Worm (Caenorhabditis elegans) whole organism, late embryonic: Measurements from ENCODE around the gene clh-4.

Source experiments
- C38D4.7 ChIP-seq: fragments of 200-800 bp; sonication (Bioruptor generic); optimal IDR thresholded peaks from 2 replicates; lab custom pipeline; 2018; ENCODE audit warnings: mild to moderate bottlenecking, missing genetic modification characterization, moderate library complexity, missing compliant biosample characterization
- F13H6.1 ChIP-seq: sonication (generic microtip); optimal IDR thresholded peaks from 2 replicates; lab custom pipeline; 2016; ENCODE audit warnings: missing genetic modification characterization, missing compliant biosample characterization
- K09A11.1 ChIP-seq: sonication (generic microtip); optimal IDR thresholded peaks from 2 replicates; lab custom pipeline; 2017; ENCODE audit warnings: antibody characterized with exemption, mild to moderate bottlenecking, missing genetic modification characterization, missing compliant biosample characterization; ENCODE audit not compliant: insufficient read depth
- ceh-18 ChIP-seq: sonication (generic microtip); optimal IDR thresholded peaks from 2 replicates; lab custom pipeline; 2016; ENCODE audit warnings: missing genetic modification characterization, missing compliant biosample characterization
- ceh-19 ChIP-seq: fragments of 200-800 bp; sonication (Bioruptor generic); optimal IDR thresholded peaks from 2 replicates; lab custom pipeline; 2018; ENCODE audit warnings: mild to moderate bottlenecking, missing genetic modification characterization, missing compliant biosample characterization
- ceh-2 ChIP-seq: sonication (generic microtip); optimal IDR thresholded peaks from 2 replicates; lab custom pipeline; 2016; ENCODE audit warnings: missing genotype, missing genetic modification characterization, missing compliant biosample characterization
- ceh-30 ChIP-seq: fragments of 150-350 bp; optimal IDR thresholded peaks from 2 replicates; lab custom pipeline; 2014; ENCODE audit warnings: missing biosample characterization, missing genetic modification characterization
- ceh-34 ChIP-seq: sonication (generic microtip); optimal IDR thresholded peaks from 2 replicates; lab custom pipeline; 2016; ENCODE audit warnings: mild to moderate bottlenecking, missing genetic modification characterization, missing compliant biosample characterization
- ceh-45 ChIP-seq: fragments of 200-800 bp; sonication (Bioruptor generic); IDR thresholded peaks from 2 replicates; pipeline ENCODE4 v1.3.6; 2022; ENCODE audit warnings: missing genetic modification reagents, missing genetic modification characterization, missing compliant biosample characterization
- ceh-6 ChIP-seq: fragments of 200-800 bp; sonication (Bioruptor generic); optimal IDR thresholded peaks from 2 replicates; lab custom pipeline; 2018; ENCODE audit warnings: mild to moderate bottlenecking, missing genetic modification characterization, missing compliant biosample characterization
- che-1 ChIP-seq: sonication (generic microtip); optimal IDR thresholded peaks from 2 replicates; lab custom pipeline; 2016; ENCODE audit warnings: mild to moderate bottlenecking, missing genetic modification characterization, missing compliant biosample characterization
- dve-1 ChIP-seq: sonication (generic microtip); optimal IDR thresholded peaks from 2 replicates; lab custom pipeline; 2017; ENCODE audit warnings: antibody characterized with exemption, mild to moderate bottlenecking, missing genetic modification characterization, missing compliant biosample characterization
- ets-4 ChIP-seq: sonication (generic microtip); optimal IDR thresholded peaks from 2 replicates; lab custom pipeline; 2016; ENCODE audit warnings: missing genetic modification characterization, missing compliant biosample characterization
- fax-1 ChIP-seq: sonication (generic microtip); optimal IDR thresholded peaks from 2 replicates; lab custom pipeline; 2016; ENCODE audit warnings: missing genotype, missing genetic modification characterization, missing compliant biosample characterization
- fkh-6 ChIP-seq: sonication (generic microtip); optimal IDR thresholded peaks from 2 replicates; lab custom pipeline; 2016; ENCODE audit warnings: missing genetic modification characterization, missing compliant biosample characterization
- gmeb-2 ChIP-seq: sonication (generic microtip); optimal IDR thresholded peaks from 2 replicates; lab custom pipeline; 2016; ENCODE audit warnings: missing genetic modification characterization, inconsistent platforms, missing compliant biosample characterization
- hlh-13 ChIP-seq: fragments of 200-800 bp; sonication (Bioruptor generic); optimal IDR thresholded peaks from 2 replicates; lab custom pipeline; 2018; ENCODE audit warnings: mild to moderate bottlenecking, missing genetic modification characterization, missing compliant biosample characterization
- hlh-30 ChIP-seq: sonication (generic microtip); optimal IDR thresholded peaks from 2 replicates; lab custom pipeline; 2017; ENCODE audit warnings: antibody characterized with exemption, missing genetic modification characterization, missing compliant biosample characterization; ENCODE audit not compliant: insufficient read depth
- lim-6 ChIP-seq: sonication (generic microtip); optimal IDR thresholded peaks from 2 replicates; lab custom pipeline; 2016; ENCODE audit warnings: missing genetic modification characterization, missing compliant biosample characterization
- lin-11 ChIP-seq: fragments of 200-800 bp; sonication (Bioruptor generic); optimal IDR thresholded peaks from 2 replicates; lab custom pipeline; 2018; ENCODE audit warnings: mild to moderate bottlenecking, missing genetic modification characterization, missing compliant biosample characterization
- nhr-11 ChIP-seq: fragments of 150-350 bp; optimal IDR thresholded peaks from 2 replicates; lab custom pipeline; 2014; ENCODE audit warnings: missing biosample characterization, missing genetic modification characterization
- odd-2 ChIP-seq: sonication (generic microtip); optimal IDR thresholded peaks from 2 replicates; lab custom pipeline; 2017; ENCODE audit warnings: antibody characterized with exemption, mild to moderate bottlenecking, missing genetic modification characterization, missing compliant biosample characterization
- pag-3 ChIP-seq: sonication (generic microtip); optimal IDR thresholded peaks from 2 replicates; lab custom pipeline; 2016; ENCODE audit warnings: missing compliant biosample characterization, missing genetic modification characterization, borderline replicate concordance
- pax-1 ChIP-seq: fragments of 150-350 bp; optimal IDR thresholded peaks from 2 replicates; lab custom pipeline; 2014; ENCODE audit warnings: missing biosample characterization, missing genetic modification characterization
- pha-2 ChIP-seq: sonication (generic microtip); optimal IDR thresholded peaks from 2 replicates; lab custom pipeline; 2017; ENCODE audit warnings: mild to moderate bottlenecking, missing genetic modification characterization, missing compliant biosample characterization
- pqm-1 ChIP-seq: sonication (generic microtip); optimal IDR thresholded peaks from 2 replicates; lab custom pipeline; 2016; ENCODE audit warnings: missing genetic modification characterization, missing compliant biosample characterization
- ref-2 ChIP-seq: sonication (generic microtip); optimal IDR thresholded peaks from 2 replicates; lab custom pipeline; 2016; ENCODE audit warnings: missing genetic modification characterization, missing compliant biosample characterization
- sdc-2 ChIP-seq: sonication (generic microtip); optimal IDR thresholded peaks from 2 replicates; lab custom pipeline; 2016; ENCODE audit warnings: missing genotype, missing genetic modification characterization, missing compliant biosample characterization
- sox-2 ChIP-seq: fragments of 200-800 bp; sonication (Bioruptor generic); IDR thresholded peaks from 2 replicates; pipeline ENCODE4 v1.3.6; 2022; ENCODE audit warnings: missing genetic modification reagents, missing genetic modification characterization, missing compliant biosample characterization
- sox-4 ChIP-seq: sonication (generic microtip); optimal IDR thresholded peaks from 2 replicates; lab custom pipeline; 2017; ENCODE audit warnings: mild to moderate bottlenecking, missing genetic modification characterization, inconsistent platforms, missing compliant biosample characterization
- syd-9 ChIP-seq: sonication (generic microtip); optimal IDR thresholded peaks from 2 replicates; lab custom pipeline; 2016; ENCODE audit warnings: mild to moderate bottlenecking, missing genetic modification characterization, moderate library complexity, missing compliant biosample characterization
- unc-55 ChIP-seq: sonication (generic microtip); optimal IDR thresholded peaks from 2 replicates; lab custom pipeline; 2017; ENCODE audit warnings: missing biosample characterization, missing genetic modification reagents, missing genetic modification characterization

Gene clh-4

DNA sequence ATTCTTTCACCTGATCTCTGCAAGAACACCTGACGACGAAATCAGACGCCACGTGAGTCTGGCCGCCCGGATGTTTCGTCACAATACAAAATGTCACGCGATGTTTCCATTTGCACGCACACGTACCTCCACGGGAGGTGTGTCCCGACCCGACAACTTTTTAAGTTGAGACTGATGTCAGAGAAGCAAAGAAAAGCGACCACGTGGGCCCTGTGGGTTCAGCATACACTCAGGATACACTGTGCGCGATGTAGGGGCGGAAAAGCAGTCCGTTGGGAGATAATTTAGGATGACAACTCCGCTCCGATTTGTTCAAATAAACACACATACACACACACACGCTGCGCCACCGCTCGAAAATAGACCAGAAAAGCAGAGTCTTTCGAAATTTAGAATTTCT is 41.8 kb upstream of the clh-4 start:
- TF ChIP-seq gmeb-2 (tag; lab: Kevin White, UChicago) (no peak), unc-55 (GFP tag; lab: Kevin White, UChicago) (peak; percentile 74), dve-1 (no peak), ceh-18 (peak; percentile 74), hlh-30 (tag; lab: Kevin White, UChicago) (peak; percentile 76)
- TF ChIP-seq, all 69 proteins: peak for 3

DNA sequence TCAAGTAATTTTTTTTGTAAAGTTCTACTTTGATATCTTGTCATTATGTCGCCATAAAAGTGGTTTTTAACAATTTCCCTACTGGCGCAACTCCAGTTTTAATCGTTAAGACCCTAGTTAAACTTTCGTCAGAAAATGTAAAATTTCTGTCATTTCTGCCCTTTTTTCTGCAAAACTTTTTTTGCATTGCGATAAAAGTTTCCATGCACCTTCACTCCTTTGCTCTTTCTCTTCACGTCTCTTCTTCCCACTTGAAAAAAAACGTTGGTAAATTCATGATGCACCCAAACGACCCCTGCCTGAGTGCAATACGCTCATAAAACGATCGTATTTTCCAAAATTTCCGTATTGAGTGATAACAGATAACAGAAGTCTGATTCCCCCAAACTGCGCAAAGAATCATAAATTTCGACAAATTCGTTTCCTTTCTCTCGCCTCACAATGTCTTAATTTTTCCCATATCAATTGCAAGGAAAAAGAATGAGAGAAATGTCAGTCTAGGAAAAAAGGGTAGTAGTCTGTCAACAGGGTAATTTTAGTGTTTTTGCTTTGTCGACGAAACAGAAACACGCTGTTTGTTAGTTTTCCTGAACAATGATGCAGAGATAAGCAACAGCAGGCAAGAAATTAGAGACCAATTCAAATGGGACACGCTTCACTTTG is 40.5 kb upstream of the clh-4 start:
- TF ChIP-seq fkh-6 (tag; lab: Kevin White, UChicago) (no peak), pag-3 (tag; lab: Kevin White, UChicago) (no peak), ceh-2 (tag; lab: Kevin White, UChicago) (no peak), sox-4 (tag; lab: Kevin White, UChicago) (no peak), ceh-18 (no peak), fax-1 (tag; lab: Kevin White, UChicago) (no peak), ceh-34 (tag; lab: Kevin White, UChicago) (no peak), lim-6 (tag; lab: Kevin White, UChicago) (no peak), ceh-45 (GFP tag; lab: Robert Waterston, UW) (no peak), ceh-19 (GFP tag; lab: Kevin White, UChicago) (no peak), pax-1 (tag; lab: Kevin White, UChicago) (no peak), che-1 (tag; lab: Kevin White, UChicago) (no peak), pha-2 (tag; lab: Kevin White, UChicago) (no peak)

DNA sequence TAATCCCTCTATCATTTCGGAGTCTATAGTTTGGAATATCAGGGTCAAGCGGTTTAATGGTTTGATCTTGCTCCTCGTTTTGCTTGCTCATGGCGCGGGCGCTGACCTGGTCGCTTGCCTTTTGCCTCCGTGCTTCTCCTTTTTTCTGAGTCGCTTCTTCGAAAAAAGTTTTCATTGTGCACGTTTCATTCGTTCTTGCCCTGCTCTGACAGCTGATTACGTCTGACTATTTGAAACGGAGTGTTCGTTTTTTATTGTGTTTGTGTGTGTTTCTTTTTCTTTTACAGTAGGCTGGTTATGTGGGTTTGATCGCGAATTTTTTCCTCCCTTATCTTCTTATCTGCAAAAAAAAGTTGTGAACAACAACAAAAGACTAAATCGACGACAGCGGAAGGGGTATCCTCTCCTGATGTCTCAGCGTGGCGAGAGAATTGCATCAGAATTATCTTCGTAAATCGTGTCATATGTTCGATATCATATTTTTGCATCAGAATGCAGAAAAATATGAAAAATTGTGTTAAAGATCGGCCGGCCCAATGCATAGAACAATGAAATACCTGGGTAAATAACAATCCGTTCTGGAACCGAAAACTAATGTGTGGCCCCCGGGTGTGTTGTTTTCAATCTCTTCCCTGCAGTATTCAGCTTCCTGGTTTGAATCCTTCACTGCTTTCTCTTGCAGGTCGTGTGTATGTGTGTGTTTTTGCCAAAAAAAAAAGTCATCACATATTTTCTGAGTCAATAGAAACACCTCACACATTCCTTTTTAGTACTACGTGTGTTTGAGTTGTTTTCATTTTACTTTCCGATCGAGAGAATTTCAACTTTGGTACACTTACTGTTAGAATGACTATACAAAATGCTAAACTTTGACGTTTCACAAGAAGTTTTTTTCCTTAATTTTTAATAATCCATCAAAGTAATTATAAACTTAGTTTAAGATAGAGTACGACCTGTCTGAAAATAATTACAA is 39.5 kb upstream of the clh-4 start, which contains the start of gene ZK470.4:
TSS of gene ZK470.4 (minus strand) at position 175 of the 973 bp plus-strand sequence.
- TF ChIP-seq hlh-13 (GFP tag; lab: Kevin White, UChicago) = no peak
- TF ChIP-seq C38D4.7 (GFP tag; lab: Kevin White, UChicago) = no peak
- no peak for TF ChIP-seq ceh-30
- TF ChIP-seq syd-9 (tag; lab: Kevin White, UChicago) = no peak
- no peak for TF ChIP-seq K09A11.1
- TF ChIP-seq ets-4 (tag; lab: Kevin White, UChicago) = no peak
- no peak for TF ChIP-seq sox-2
- TF ChIP-seq gmeb-2 (tag; lab: Kevin White, UChicago) = no peak
- TF ChIP-seq lin-11 (tag; lab: Kevin White, UChicago) = no peak
- TF ChIP-seq sdc-2 (tag; lab: Kevin White, UChicago) = no peak
- no peak for TF ChIP-seq odd-2
- TF ChIP-seq ceh-45 (GFP tag; lab: Robert Waterston, UW) = no peak
- TF ChIP-seq ref-2 (tag; lab: Kevin White, UChicago) = no peak
- no peak for TF ChIP-seq nhr-11 (tag; lab: Kevin White, UChicago)
- no peak for TF ChIP-seq F13H6.1 (tag; lab: Kevin White, UChicago)
- TF ChIP-seq ceh-6 (GFP tag; lab: Kevin White, UChicago) = no peak
- no peak for TF ChIP-seq fax-1 (tag; lab: Kevin White, UChicago)
- TF ChIP-seq pqm-1 = no peak
